Worm (Caenorhabditis elegans): Measurements from ENCODE around the gene C47D12.2.

DNA sequence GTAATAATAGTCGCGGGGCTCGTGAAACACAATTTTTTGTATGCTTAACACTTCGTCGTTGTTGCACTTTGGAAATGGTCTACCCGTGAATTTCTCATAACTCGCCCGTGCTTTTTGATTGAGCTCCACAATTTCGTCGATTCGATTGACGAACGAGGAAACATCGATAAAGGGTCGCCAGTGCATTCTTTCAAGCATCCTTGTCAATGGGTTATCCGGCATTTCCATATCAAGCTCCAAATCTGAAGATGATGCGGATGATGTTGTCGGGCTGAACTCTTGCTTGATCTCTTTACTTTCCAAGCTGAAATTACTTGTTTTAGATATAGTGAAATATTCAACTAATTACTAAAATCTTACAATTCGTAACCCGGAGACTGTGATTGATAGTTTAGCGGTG, 48.2 kb upstream of the C47D12.2 start:
- TF ChIP-seq ref-1 (GFP tag; conservative IDR thresholded peaks at IDR 0.05) (no peak), med-1 (GFP tag; optimal IDR thresholded peaks at IDR 0.05; ENCODE audit: insufficient read depth) (no peak)

Data from whole organism, midembryonic.